Fruit fly (Drosophila melanogaster): ENCODE results near the gene CG10621.

CG10621 gene

DNA sequence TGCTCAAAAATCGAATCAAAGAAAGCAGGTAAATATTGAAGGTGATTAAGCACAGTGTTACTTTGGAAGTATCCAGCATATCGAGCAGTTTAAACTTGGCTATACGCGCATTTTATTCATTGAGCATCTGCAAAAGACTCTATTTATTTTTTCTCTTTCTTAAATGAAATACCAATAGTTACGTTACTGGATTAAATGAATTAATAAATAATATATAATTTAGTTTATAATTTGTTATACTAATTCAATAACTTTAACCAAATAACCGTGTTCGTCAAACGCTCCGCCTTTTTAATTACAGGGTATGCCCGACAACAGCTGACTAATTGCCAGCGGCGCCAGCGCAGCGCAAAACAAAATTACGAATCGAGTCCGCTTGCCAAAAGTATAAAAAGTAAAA, 12.6 kb upstream of the CG10621 start:
- TF ChIP-seq Sin3A (optimal IDR thresholded peaks at IDR 0.05) (no peak), h (optimal IDR thresholded peaks at IDR 0.05) (no peak), insv (optimal IDR thresholded peaks at IDR 0.05) (no peak), ttk (optimal IDR thresholded peaks at IDR 0.05) (no peak), Myc (optimal IDR thresholded peaks at IDR 0.05) (no peak), psq (optimal IDR thresholded peaks at IDR 0.05) (no peak)

DNA sequence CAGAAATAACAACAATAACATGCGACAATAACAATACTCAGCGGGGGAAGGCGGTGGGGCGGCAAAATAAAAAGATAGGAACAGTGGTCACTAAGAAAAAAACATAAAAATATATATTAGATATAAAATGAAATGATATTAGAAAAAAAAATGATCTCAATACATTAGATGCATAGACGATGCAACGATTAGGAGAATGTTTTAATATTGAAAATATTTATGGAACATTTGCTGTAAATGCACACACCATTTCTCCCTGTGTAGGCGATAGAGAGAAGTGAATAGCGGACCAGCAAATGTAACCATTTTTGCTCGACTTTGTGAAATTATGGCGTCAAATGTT, 12.0 kb upstream of the CG10621 start:
- TF ChIP-seq ttk (optimal IDR thresholded peaks at IDR 0.05): no peak
- TF ChIP-seq psq (optimal IDR thresholded peaks at IDR 0.05): no peak
- TF ChIP-seq insv (optimal IDR thresholded peaks at IDR 0.05): no peak

DNA sequence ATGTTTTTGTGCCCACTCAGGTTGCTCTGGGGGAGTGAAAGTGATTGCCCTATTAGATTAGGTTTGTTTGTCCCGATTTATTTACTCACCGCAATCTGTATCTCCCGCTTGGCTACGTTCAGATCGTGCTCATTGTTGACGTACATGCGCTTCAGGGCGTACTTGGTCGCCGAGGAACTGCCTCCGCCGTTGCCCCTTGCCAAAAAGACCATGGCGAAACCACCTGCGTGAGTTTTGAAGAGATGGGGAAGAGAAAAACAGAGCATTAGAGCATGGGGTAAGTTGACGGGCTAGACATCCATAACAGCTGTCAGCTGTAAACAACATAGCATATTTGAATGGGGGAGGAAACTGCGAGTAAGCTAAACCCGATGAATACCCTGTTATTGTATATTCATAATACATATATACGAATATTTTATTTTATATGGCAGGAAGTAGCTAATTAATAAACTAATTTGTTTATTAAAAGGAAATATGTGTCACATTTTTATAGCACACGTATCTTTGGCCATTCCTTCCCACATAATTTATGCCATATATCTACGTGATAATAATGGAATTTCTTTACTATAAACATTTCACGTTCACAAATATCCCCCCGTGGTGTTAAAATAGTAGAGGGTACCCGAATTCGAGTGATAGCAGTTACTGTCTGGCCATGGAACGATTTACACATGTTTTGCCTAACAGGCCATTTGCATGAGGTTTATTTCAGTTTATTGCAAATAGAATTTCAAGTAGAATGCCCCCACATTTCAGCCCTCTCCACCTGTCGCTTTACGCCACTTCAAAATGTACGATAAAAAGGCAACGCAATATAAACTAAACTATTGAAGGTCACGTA, 11.4 kb upstream of the CG10621 start:
- TF ChIP-seq ttk (optimal IDR thresholded peaks at IDR 0.05) (no peak), psq (optimal IDR thresholded peaks at IDR 0.05) (no peak), insv (optimal IDR thresholded peaks at IDR 0.05) (no peak), h (optimal IDR thresholded peaks at IDR 0.05) (no peak), Myc (optimal IDR thresholded peaks at IDR 0.05) (no peak), Sin3A (optimal IDR thresholded peaks at IDR 0.05) (no peak)

DNA sequence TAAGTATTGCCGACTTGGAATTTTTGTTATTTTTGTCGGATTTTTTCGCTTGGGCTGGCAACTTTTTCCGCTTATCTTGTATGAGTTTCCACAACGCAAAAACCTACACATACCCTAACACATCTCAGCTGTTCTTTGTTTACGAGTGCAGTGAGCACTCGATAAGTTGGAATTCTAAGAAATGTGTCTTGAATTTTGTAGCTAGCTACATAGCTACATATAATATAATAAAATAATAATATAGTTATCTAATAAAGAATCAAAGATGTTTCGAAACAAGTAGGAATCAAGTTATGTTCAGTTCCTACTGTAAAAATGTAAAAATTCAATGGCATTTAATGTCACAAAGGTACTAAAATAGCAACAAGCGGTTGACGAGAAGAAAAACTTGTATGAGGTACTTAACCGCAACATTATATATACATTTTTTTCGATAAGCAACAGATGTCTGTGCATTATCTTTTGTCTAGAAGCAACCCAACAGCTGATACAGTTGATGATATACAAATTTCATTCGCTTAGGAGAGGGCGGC, 3.0 kb upstream of the CG10621 start, which contains the start of gene Bhmt:
Gene Bhmt (minus strand): TSS at position 170 of the 533 bp plus-strand sequence.
- TF ChIP-seq insv (optimal IDR thresholded peaks at IDR 0.05): no peak
- TF ChIP-seq psq (optimal IDR thresholded peaks at IDR 0.05): no peak
- no peak for TF ChIP-seq Myc (optimal IDR thresholded peaks at IDR 0.05)
- TF ChIP-seq h (optimal IDR thresholded peaks at IDR 0.05): no peak
- TF ChIP-seq ttk (optimal IDR thresholded peaks at IDR 0.05): no peak
- no peak for TF ChIP-seq Sin3A (optimal IDR thresholded peaks at IDR 0.05)

DNA sequence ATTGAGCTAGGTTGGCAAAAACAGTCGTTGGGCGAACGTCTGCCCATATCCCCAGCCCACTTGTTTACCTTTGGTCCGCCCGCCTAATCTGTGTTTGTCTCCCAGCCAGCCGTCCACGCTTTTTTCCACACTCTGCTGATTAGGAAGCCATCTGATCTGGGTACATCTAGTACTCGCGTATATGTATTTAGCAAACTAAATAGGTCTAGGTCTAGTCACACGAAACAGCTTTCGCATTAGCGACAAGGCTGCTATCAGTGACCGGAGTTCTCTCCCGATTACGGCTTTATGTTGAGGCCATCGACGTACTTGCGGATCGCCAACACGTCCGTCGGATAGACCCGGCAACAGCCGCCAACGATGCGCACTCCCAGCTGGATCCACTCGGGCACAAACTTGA, 1.4 kb upstream of the CG10621 start:
- TF ChIP-seq h (optimal IDR thresholded peaks at IDR 0.05) (no peak), Myc (optimal IDR thresholded peaks at IDR 0.05) (no peak), Sin3A (optimal IDR thresholded peaks at IDR 0.05) (no peak), ttk (optimal IDR thresholded peaks at IDR 0.05) (no peak), psq (optimal IDR thresholded peaks at IDR 0.05) (no peak), insv (optimal IDR thresholded peaks at IDR 0.05) (no peak)

DNA sequence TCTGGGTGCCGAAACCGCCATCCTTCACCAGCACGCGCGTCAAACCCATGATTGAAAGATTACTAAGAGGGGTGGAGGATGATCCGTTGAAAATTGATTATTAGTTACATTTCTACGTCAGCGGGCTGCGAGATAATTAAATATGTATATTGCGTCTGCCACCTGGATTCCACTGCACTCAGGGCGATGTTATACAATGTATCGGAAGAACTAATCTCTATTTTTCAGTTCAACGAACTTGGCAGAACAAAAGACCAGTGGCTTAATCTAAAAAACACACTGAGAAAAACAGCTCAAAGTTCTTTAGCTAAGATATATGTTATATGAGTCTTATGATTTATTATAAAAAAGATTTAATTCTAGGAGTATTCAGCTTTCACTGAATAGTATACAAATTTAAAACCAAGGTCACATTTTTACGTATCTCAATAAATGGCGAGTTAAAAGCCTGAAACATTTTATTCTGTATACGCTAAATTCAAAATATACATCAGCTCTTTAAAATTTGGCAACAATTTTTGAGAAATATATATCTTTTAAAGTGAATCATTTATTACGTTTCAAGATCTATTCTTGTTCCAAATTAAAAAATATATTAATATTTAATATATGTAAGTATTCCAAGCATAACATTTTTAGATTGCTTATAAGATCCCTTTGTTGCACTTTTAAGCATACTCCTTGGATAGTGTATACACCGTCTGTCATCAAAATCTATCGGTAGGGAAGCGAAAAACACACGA, 548 bp downstream of the CG10621 start:
- TF ChIP-seq insv (optimal IDR thresholded peaks at IDR 0.05) (no peak), ttk (optimal IDR thresholded peaks at IDR 0.05) (no peak), psq (optimal IDR thresholded peaks at IDR 0.05) (no peak), Sin3A (optimal IDR thresholded peaks at IDR 0.05) (no peak), Myc (optimal IDR thresholded peaks at IDR 0.05) (no peak), h (optimal IDR thresholded peaks at IDR 0.05) (no peak)

DNA sequence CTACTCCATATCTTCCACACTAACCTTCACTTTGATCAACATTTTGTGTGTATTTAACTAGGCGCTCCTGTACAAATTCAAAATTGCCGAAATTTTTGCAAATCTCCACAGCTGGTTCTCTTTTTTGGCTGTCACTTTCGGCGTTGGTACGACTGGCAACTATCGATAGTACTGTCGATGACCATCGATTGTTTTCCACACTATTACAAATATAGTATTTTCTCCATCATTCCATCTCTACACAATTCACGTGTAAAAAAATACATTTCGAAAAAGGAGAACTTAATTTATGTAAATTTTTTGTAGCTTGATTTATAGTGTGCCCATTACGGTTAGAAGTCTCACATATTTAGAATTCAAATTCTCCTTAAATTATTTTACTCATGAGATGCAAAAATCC, 2.6 kb downstream of the CG10621 start, which contains the start of gene Nedd8:
Gene Nedd8 (minus strand): TSS at position 164 of the 400 bp plus-strand sequence.
- no peak for TF ChIP-seq h (optimal IDR thresholded peaks at IDR 0.05)
- no peak for TF ChIP-seq Sin3A (optimal IDR thresholded peaks at IDR 0.05)
- no peak for TF ChIP-seq Myc (optimal IDR thresholded peaks at IDR 0.05)
- TF ChIP-seq ttk (optimal IDR thresholded peaks at IDR 0.05): no peak
- no peak for TF ChIP-seq insv (optimal IDR thresholded peaks at IDR 0.05)
- no peak for TF ChIP-seq psq (optimal IDR thresholded peaks at IDR 0.05)

DNA sequence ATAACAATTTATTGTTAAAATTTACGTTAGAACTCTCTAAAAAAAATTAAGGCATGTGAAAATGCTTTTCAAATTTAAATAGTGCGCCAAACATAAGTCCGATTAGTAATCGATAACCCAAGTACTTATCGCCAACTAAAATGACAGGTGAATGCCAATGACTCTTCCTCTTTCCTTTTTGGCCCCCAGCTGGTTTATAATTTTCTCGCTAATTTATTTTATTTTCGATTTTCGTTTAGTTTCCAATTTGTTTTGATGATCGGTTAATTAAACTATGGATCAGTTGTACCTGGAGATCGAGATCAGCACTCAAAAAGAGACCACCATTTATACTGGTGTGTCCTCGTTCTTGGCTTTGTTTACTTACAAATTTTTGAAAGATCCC, 5.5 kb downstream of the CG10621 start, which contains the start of gene CG10428:
Gene CG10428 (plus strand): TSS at position 161 of the 385 bp plus-strand sequence.
- TF ChIP-seq h (optimal IDR thresholded peaks at IDR 0.05): no peak
- TF ChIP-seq Sin3A (optimal IDR thresholded peaks at IDR 0.05): no peak
- no peak for TF ChIP-seq ttk (optimal IDR thresholded peaks at IDR 0.05)
- no peak for TF ChIP-seq insv (optimal IDR thresholded peaks at IDR 0.05)
- no peak for TF ChIP-seq Myc (optimal IDR thresholded peaks at IDR 0.05)

DNA sequence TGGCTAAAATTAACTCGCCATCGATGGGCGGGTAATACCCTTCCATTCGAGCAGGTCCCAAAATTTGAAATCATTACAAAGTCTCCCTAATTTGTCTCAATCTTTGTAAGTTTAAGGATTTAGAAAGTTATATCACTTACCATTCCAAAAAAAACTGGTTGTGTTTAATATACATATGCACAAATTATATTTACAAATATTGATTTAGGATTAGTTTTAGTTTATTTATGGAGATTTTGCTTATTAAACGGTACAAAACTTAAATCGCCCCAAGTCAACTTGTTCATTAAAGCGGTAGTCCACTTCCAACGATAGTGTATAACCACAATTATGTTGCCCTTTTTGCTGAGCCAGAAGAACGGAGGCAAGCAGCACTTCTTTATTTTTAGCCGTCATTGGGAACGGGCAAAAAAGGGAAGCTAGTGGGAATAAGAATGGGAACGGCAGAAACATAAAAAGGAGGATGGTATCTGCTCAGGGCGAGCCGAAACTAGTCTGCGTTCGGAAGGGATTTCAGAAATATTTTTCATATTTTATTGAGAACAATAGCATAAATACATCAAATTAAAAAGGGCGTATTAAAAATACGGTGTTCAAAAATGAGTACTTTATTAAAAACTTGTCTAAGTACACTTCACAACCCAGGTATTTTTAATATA, 6.0 kb downstream of the CG10621 start:
- TF ChIP-seq ttk (optimal IDR thresholded peaks at IDR 0.05): no peak

DNA sequence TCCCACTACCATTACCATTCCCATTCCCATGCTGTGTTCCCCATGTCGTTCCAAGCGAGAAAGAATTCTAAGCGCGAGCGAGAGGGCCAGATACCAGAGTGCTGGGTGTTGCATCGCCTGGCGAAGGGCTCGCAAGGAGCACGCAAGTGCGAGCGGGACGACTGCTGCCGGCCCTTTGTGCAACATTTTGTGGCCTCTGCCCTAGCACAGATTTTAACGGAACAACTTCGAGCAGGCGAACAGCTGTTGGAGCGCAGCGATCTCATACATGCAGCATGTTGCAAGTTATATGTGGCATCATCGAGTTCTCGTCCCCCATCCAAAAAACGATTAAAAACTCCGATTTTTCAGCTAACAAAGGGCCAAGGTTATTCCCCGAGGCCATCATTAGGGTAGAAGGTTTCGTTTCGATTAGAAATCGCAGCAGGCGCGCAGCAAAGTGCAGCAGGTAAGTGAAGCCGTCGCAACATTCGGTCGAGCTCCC, 6.7 kb downstream of the CG10621 start:
- TF ChIP-seq insv (optimal IDR thresholded peaks at IDR 0.05): no peak
- no peak for TF ChIP-seq Sin3A (optimal IDR thresholded peaks at IDR 0.05)
- TF ChIP-seq psq (optimal IDR thresholded peaks at IDR 0.05): no peak
- TF ChIP-seq h (optimal IDR thresholded peaks at IDR 0.05): no peak
- no peak for TF ChIP-seq ttk (optimal IDR thresholded peaks at IDR 0.05)
- TF ChIP-seq Myc (optimal IDR thresholded peaks at IDR 0.05): no peak

DNA sequence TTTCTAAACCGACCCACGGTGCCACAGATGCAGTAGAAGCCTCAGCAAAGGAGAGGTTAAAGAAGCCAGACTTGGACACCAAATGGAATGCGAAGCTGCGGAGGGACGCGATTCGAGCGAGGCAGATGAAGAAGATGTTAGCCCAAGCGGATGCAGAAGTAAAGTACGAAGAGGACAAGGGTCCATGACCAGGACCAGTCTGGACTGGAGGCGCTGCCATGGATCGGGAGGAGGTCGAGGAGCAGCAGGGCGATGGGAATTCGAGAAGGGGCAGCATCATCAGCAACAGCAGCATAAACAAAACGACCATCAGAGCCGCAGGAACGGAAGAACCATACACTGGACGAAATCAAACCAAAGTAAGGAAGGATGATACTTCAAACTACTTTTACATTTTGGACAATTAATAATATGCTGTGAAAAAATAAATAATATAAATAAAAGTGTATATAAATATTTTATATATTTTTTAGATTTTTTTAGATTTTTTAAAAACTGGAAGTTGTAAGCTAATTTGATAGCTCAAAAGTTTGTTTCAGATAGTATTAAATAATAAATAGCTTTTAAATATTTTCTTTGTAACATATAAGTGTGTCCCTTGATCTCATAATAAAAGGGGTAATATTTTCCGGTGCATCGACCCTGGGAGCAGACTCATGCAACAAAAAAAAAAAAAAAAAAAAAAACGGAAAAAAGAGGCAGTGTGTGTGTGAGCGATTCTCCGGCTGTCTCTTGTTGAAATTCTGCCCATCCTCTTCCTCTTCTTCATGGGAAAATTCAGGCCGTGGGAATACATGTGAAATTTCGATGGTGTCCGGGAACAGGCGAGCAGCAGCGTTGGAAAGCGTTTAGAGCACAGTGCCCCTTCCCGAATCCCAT, 7.4 kb downstream of the CG10621 start:
- TF ChIP-seq Sin3A (optimal IDR thresholded peaks at IDR 0.05): no peak

Measured in Kc167 (cell line).